Worm (Caenorhabditis elegans): ENCODE results near the gene gsp-2.
A peak's percentile ranks its signal among the peaks of the same experiment; 100 is the strongest.

gsp-2 gene

ce11 chrIII:7338693-7339092 is 2.3 kb downstream of the gsp-2 start, which contains the start of gene kap-1 (continued):
- TF ChIP-seq dpff-1 (tag; optimal IDR thresholded peaks at IDR 0.05) (peak; percentile 62), B0035.1 (tag; optimal IDR thresholded peaks at IDR 0.05) (peak; percentile 61), ZK185.1 (tag; optimal IDR thresholded peaks at IDR 0.05; ENCODE audit: poor library complexity, severe bottlenecking) (no peak), ceh-100 (GFP tag; IDR thresholded peaks at IDR 0.05) (peak; percentile 21; the same call in 1 of the 2 replicates), attf-5 (GFP tag; optimal IDR thresholded peaks at IDR 0.05) (no peak), repo-1 (tag; optimal IDR thresholded peaks at IDR 0.05) (peak; percentile 73), hmg-1.2 (GFP tag; IDR thresholded peaks at IDR 0.05) (peak; percentile 52), F37B4.10 (GFP tag; IDR thresholded peaks at IDR 0.05) (no peak), cebp-1 (GFP tag; IDR thresholded peaks at IDR 0.05) (no peak), cebp-1 (tag; optimal IDR thresholded peaks at IDR 0.05) (peak; percentile 56), athp-1 (tag; optimal IDR thresholded peaks at IDR 0.05) (peak; percentile 62), F52B5.7 (tag; optimal IDR thresholded peaks at IDR 0.05) (peak; percentile 76), aptf-3 (GFP tag; IDR thresholded peaks at IDR 0.05) (no peak), ztf-28 (GFP tag; IDR thresholded peaks at IDR 0.05) (no peak), ceh-27 (GFP tag; optimal IDR thresholded peaks at IDR 0.05) (no peak), nhr-120 (GFP tag; IDR thresholded peaks at IDR 0.05) (0 out of 2 replicates have a peak, but pooled peaks have one; percentile 12), tlf-1 (GFP tag; optimal IDR thresholded peaks at IDR 0.05) (peak; percentile 58), ama-1 (optimal IDR thresholded peaks at IDR 0.05) (peak; percentile 78), ama-1 (GFP tag; optimal IDR thresholded peaks at IDR 0.05) (peak in 1 of 2 experiments; percentile 78), ekl-4 (GFP tag; IDR thresholded peaks at IDR 0.05) (peak; percentile 51; the same call in 1 of the 2 replicates), hrde-1 (tag; optimal IDR thresholded peaks at IDR 0.05; ENCODE audit: borderline replicate concordance) (peak; percentile 58), chd-7 (tag; optimal IDR thresholded peaks at IDR 0.05) (peak; percentile 72), cebp-2 (GFP tag; IDR thresholded peaks at IDR 0.05) (peak; percentile 2; the same call in 1 of the 2 replicates), ztf-18 (tag; optimal IDR thresholded peaks at IDR 0.05) (no peak), nhr-90 (tag; optimal IDR thresholded peaks at IDR 0.05) (peak; percentile 15), mes-4 (tag; optimal IDR thresholded peaks at IDR 0.05) (peak; percentile 34), hsf-1 (GFP tag; IDR thresholded peaks at IDR 0.05) (peak; percentile 60), attf-3 (GFP tag; conservative IDR thresholded peaks at IDR 0.05) (0 out of 2 replicates have a peak, but pooled peaks have one; percentile 20), fkh-3 (tag; optimal IDR thresholded peaks at IDR 0.05) (peak; percentile 80), B0336.3 (GFP tag; IDR thresholded peaks at IDR 0.05) (peak; percentile 86), hmg-20 (GFP tag; IDR thresholded peaks at IDR 0.05) (no peak), let-526 (GFP tag; IDR thresholded peaks at IDR 0.05) (peak; percentile 79; the same call in 1 of the 2 replicates), ztf-6 (GFP tag; IDR thresholded peaks at IDR 0.05) (no peak), ztf-22 (GFP tag; optimal IDR thresholded peaks at IDR 0.05) (peak; percentile 25), lin-54 (GFP tag; optimal IDR thresholded peaks at IDR 0.05) (peak; percentile 29), T26A5.8 (tag; optimal IDR thresholded peaks at IDR 0.05) (peak; percentile 20), F49E8.2 (tag; optimal IDR thresholded peaks at IDR 0.05; ENCODE audit: insufficient read depth) (peak; percentile 22), ztf-3 (GFP tag; optimal IDR thresholded peaks at IDR 0.05) (peak; percentile 5), madf-6 (GFP tag; IDR thresholded peaks at IDR 0.05) (peak; percentile 3; the same call in 1 of the 2 replicates), tbx-9 (tag; optimal IDR thresholded peaks at IDR 0.05; ENCODE audit: borderline replicate concordance) (no peak), snpc-1.3 (tag; optimal IDR thresholded peaks at IDR 0.05; ENCODE audit: insufficient read depth) (peak; percentile 7), Y95B8A.8 (GFP tag; IDR thresholded peaks at IDR 0.05) (no peak), hlh-12 (tag; optimal IDR thresholded peaks at IDR 0.05) (no peak)
